Fruit fly (Drosophila melanogaster) whole organism, embryonic: ENCODE data around the gene cnc.

Experiments
- Antp ChIP-seq: fragments of 200-800 bp; sonication (Bioruptor generic); optimal IDR thresholded peaks from 3 replicates; lab custom pipeline; 2016; ENCODE audit warnings: missing biosample characterization, missing genetic modification characterization
- B-H1 ChIP-seq: fragments of 200-800 bp; sonication (Bioruptor generic); IDR thresholded peaks from 3 replicates; pipeline ENCODE4 v1.3.6; 2022; ENCODE audit warnings: missing biosample characterization, missing genetic modification characterization
- CG12071 ChIP-seq: fragments of 200-800 bp; sonication (Bioruptor generic); optimal IDR thresholded peaks from 3 replicates; lab custom pipeline; 2018; ENCODE audit warnings: missing biosample characterization, mild to moderate bottlenecking, missing genetic modification characterization
- CG12155 ChIP-seq: fragments of 200-800 bp; sonication (Bioruptor generic); optimal IDR thresholded peaks from 3 replicates; lab custom pipeline; 2016; ENCODE audit warnings: missing biosample characterization, missing genetic modification characterization
- CG1233 ChIP-seq: fragments of 200-800 bp; sonication (Bioruptor generic); optimal IDR thresholded peaks from 4 replicates; lab custom pipeline; 2018; ENCODE audit warnings: missing biosample characterization, mild to moderate bottlenecking, missing genetic modification characterization
- CG13287 ChIP-seq: fragments of 200-800 bp; sonication (Bioruptor generic); IDR thresholded peaks from 2 replicates; pipeline ENCODE4 v1.3.6; 2022; ENCODE audit warnings: missing biosample characterization, missing genetic modification characterization; ENCODE audit not compliant: partially characterized antibody
- CG15011 ChIP-seq: fragments of 200-800 bp; sonication (Bioruptor generic); optimal IDR thresholded peaks from 3 replicates; lab custom pipeline; 2018; ENCODE audit warnings: missing biosample characterization, mild to moderate bottlenecking, missing genetic modification characterization
- CG2120 ChIP-seq: fragments of 200-800 bp; sonication (Bioruptor generic); optimal IDR thresholded peaks from 3 replicates; lab custom pipeline; 2016; ENCODE audit warnings: missing biosample characterization, missing genetic modification characterization
- CG4282 ChIP-seq: fragments of 200-800 bp; sonication (Bioruptor generic); optimal IDR thresholded peaks from 2 replicates; lab custom pipeline; 2016; ENCODE audit warnings: missing biosample characterization, missing genetic modification characterization
- CG4328 ChIP-seq: fragments of 200-800 bp; sonication (Bioruptor generic); optimal IDR thresholded peaks from 3 replicates; lab custom pipeline; 2017; ENCODE audit warnings: missing biosample characterization, missing genetic modification reagents, missing genetic modification characterization
- CG4360 ChIP-seq: fragments of 200-800 bp; sonication (Bioruptor generic); IDR thresholded peaks from 2 replicates; pipeline ENCODE4 v1.3.6; 2022; ENCODE audit warnings: missing biosample characterization, missing genetic modification characterization
- CG7745 ChIP-seq: fragments of 200-800 bp; sonication (Bioruptor generic); optimal IDR thresholded peaks from 2 replicates; lab custom pipeline; 2018; ENCODE audit warnings: missing biosample characterization, mild to moderate bottlenecking, missing genetic modification characterization, moderate library complexity
- CG7786 ChIP-seq: fragments of 200-800 bp; sonication (Bioruptor generic); optimal IDR thresholded peaks from 2 replicates; lab custom pipeline; 2016; ENCODE audit warnings: missing biosample characterization, missing genetic modification characterization
- CG8388 ChIP-seq: fragments of 200-800 bp; sonication (Bioruptor generic); optimal IDR thresholded peaks from 2 replicates; lab custom pipeline; 2019; ENCODE audit warnings: missing biosample characterization, mild to moderate bottlenecking, missing genetic modification characterization, moderate library complexity
- CG8478 ChIP-seq: fragments of >200 bp; optimal IDR thresholded peaks from 2 replicates; lab custom pipeline; 2018
- CG8944 ChIP-seq: fragments of 200-800 bp; sonication (Bioruptor generic); optimal IDR thresholded peaks from 3 replicates; lab custom pipeline; 2016; ENCODE audit warnings: missing biosample characterization, missing genetic modification characterization
- CG9817 ChIP-seq: fragments of 200-800 bp; sonication (Bioruptor generic); optimal IDR thresholded peaks from 2 replicates; lab custom pipeline; 2018; ENCODE audit warnings: missing biosample characterization, mild to moderate bottlenecking, missing genetic modification characterization, moderate library complexity
- Fer1 ChIP-seq: fragments of 200-800 bp; sonication (Bioruptor generic); optimal IDR thresholded peaks from 2 replicates; lab custom pipeline; 2017; ENCODE audit warnings: missing biosample characterization, mild to moderate bottlenecking, missing genetic modification characterization
- HLH4C ChIP-seq: fragments of 200-800 bp; sonication (Bioruptor generic); IDR thresholded peaks from 3 replicates; pipeline ENCODE4 v1.3.6; 2022; ENCODE audit warnings: missing biosample characterization, missing genetic modification characterization; ENCODE audit not compliant: partially characterized antibody
- HLHmδ ChIP-seq: fragments of 200-800 bp; sonication (Bioruptor generic); optimal IDR thresholded peaks from 2 replicates; lab custom pipeline; 2018; ENCODE audit warnings: missing biosample characterization, mild to moderate bottlenecking, missing genetic modification characterization, moderate library complexity
- Hmx ChIP-seq: fragments of 200-800 bp; sonication (Bioruptor generic); optimal IDR thresholded peaks from 2 replicates; lab custom pipeline; 2016; ENCODE audit warnings: missing biosample characterization, missing genetic modification characterization
- Hr78 ChIP-seq, 2 experiments: fragments of 200-800 bp in 1 of 2; fragments of >200 bp in 1 of 2; sonication (Bioruptor generic) in 1 of 2; optimal IDR thresholded peaks; 2 replicates each; lab custom pipeline; 2017 to 2019; ENCODE audit warnings: missing biosample characterization in 2 of 2, missing genetic modification characterization in 2 of 2, mild to moderate bottlenecking in 1 of 2, moderate library complexity in 1 of 2
- Myb ChIP-seq: fragments of 200-800 bp; sonication (Bioruptor generic); optimal IDR thresholded peaks from 2 replicates; lab custom pipeline; 2016; ENCODE audit warnings: missing biosample characterization, missing genetic modification characterization
- NFAT ChIP-seq: fragments of 200-800 bp; sonication (Bioruptor generic); IDR thresholded peaks from 2 replicates; pipeline ENCODE4 v1.3.6; 2022; ENCODE audit warnings: missing biosample characterization, missing genetic modification characterization
- Oaz ChIP-seq: fragments of 200-800 bp; sonication (Bioruptor generic); IDR thresholded peaks from 2 replicates; pipeline ENCODE4 v1.3.6; 2022; ENCODE audit warnings: missing biosample characterization, missing genetic modification characterization
- Pdp1 ChIP-seq, 2 experiments: fragments of 200-800 bp; sonication (Bioruptor generic); optimal IDR thresholded peaks; 3 replicates each; lab custom pipeline; 2016; ENCODE audit warnings: missing biosample characterization in 2 of 2, missing genetic modification characterization in 2 of 2, mild to moderate bottlenecking in 1 of 2, moderate library complexity in 1 of 2
- Six4 ChIP-seq: fragments of 200-800 bp; sonication (Bioruptor generic); optimal IDR thresholded peaks from 2 replicates; lab custom pipeline; 2016; ENCODE audit warnings: missing biosample characterization, missing genetic modification characterization
- Usf ChIP-seq: fragments of 200-800 bp; sonication (Bioruptor generic); optimal IDR thresholded peaks from 2 replicates; lab custom pipeline; 2017; ENCODE audit warnings: missing genotype, missing biosample characterization, missing genetic modification characterization
- aop ChIP-seq: fragments of 200-800 bp; sonication (Bioruptor generic); IDR thresholded peaks from 2 replicates; pipeline ENCODE4 v1.3.6; 2022; ENCODE audit warnings: missing biosample characterization, missing genetic modification characterization
- ash1 ChIP-seq: fragments of 200-800 bp; sonication (Bioruptor generic); optimal IDR thresholded peaks from 2 replicates; lab custom pipeline; 2018; ENCODE audit warnings: missing biosample characterization, mild to moderate bottlenecking, missing genetic modification characterization
- cato ChIP-seq: fragments of 200-800 bp; sonication (Bioruptor generic); optimal IDR thresholded peaks from 2 replicates; lab custom pipeline; 2016; ENCODE audit warnings: missing biosample characterization, missing genetic modification characterization, borderline replicate concordance
- chinmo ChIP-seq: fragments of 200-800 bp; sonication (Bioruptor generic); IDR thresholded peaks from 4 replicates; pipeline ENCODE4 v1.3.6; 2022; ENCODE audit warnings: missing biosample characterization, missing genetic modification characterization; ENCODE audit not compliant: partially characterized antibody
- dimm ChIP-seq: fragments of 200-800 bp; sonication (Bioruptor generic); IDR thresholded peaks from 2 replicates; pipeline ENCODE4 v1.3.6; 2022; ENCODE audit warnings: missing biosample characterization, missing genetic modification characterization
- fd64A ChIP-seq: fragments of 200-800 bp; sonication (Bioruptor generic); optimal IDR thresholded peaks from 3 replicates; lab custom pipeline; 2018; ENCODE audit warnings: missing biosample characterization, mild to moderate bottlenecking, missing genetic modification characterization
- grn ChIP-seq: fragments of 200-800 bp; sonication (Bioruptor generic); optimal IDR thresholded peaks from 3 replicates; lab custom pipeline; 2017; ENCODE audit warnings: missing biosample characterization, missing genetic modification characterization
- ham ChIP-seq: fragments of 200-800 bp; sonication (Bioruptor generic); IDR thresholded peaks from 2 replicates; pipeline ENCODE4 v1.3.6; 2022; ENCODE audit warnings: missing biosample characterization, missing genetic modification characterization
- hkb ChIP-seq, 2 experiments: fragments of 200-800 bp in 1 of 2; fragments of >200 bp in 1 of 2; sonication (Bioruptor generic) in 1 of 2; IDR thresholded peaks in 1 of 2; optimal IDR thresholded peaks in 1 of 2; 2 replicates each; pipeline versions ENCODE4 v1.3.6 to Lab custom; 2017 to 2022; ENCODE audit warnings: missing biosample characterization in 1 of 2, missing genetic modification characterization in 1 of 2
- ind ChIP-seq: fragments of 200-800 bp; sonication (Bioruptor generic); optimal IDR thresholded peaks from 3 replicates; lab custom pipeline; 2016; ENCODE audit warnings: missing biosample characterization, missing genetic modification characterization
- jumu ChIP-seq: fragments of 200-800 bp; sonication (Bioruptor generic); optimal IDR thresholded peaks from 3 replicates; lab custom pipeline; 2016; ENCODE audit warnings: missing biosample characterization, missing genetic modification characterization
- ken ChIP-seq: fragments of 200-800 bp; sonication (Bioruptor generic); IDR thresholded peaks from 3 replicates; pipeline ENCODE4 v1.3.6; 2022; ENCODE audit warnings: missing biosample characterization, missing genetic modification characterization
- mirr ChIP-seq: fragments of 200-800 bp; sonication (Bioruptor generic); optimal IDR thresholded peaks from 3 replicates; lab custom pipeline; 2018; ENCODE audit warnings: missing biosample characterization, mild to moderate bottlenecking, missing genetic modification characterization
- phol ChIP-seq: fragments of 200-800 bp; sonication (Bioruptor generic); optimal IDR thresholded peaks from 3 replicates; lab custom pipeline; 2018; ENCODE audit warnings: missing biosample characterization, mild to moderate bottlenecking, missing genetic modification characterization, moderate library complexity
- salm ChIP-seq: fragments of 200-800 bp; sonication (Bioruptor generic); optimal IDR thresholded peaks from 2 replicates; lab custom pipeline; 2018; ENCODE audit warnings: missing biosample characterization, mild to moderate bottlenecking, missing genetic modification characterization
- sens ChIP-seq: fragments of 200-800 bp; sonication (Bioruptor generic); peaks from one replicate; lab custom pipeline; 2016; ENCODE audit warnings: missing biosample characterization, missing genetic modification characterization
- sqz ChIP-seq: fragments of 200-800 bp; sonication (Bioruptor generic); optimal IDR thresholded peaks from 3 replicates; lab custom pipeline; 2018; ENCODE audit warnings: missing biosample characterization, mild to moderate bottlenecking, missing genetic modification characterization
- tap ChIP-seq: fragments of 200-800 bp; optimal IDR thresholded peaks from 3 replicates; lab custom pipeline; 2019; ENCODE audit warnings: missing biosample characterization, mild to moderate bottlenecking, missing genetic modification characterization, moderate library complexity

Gene cnc

DNA sequence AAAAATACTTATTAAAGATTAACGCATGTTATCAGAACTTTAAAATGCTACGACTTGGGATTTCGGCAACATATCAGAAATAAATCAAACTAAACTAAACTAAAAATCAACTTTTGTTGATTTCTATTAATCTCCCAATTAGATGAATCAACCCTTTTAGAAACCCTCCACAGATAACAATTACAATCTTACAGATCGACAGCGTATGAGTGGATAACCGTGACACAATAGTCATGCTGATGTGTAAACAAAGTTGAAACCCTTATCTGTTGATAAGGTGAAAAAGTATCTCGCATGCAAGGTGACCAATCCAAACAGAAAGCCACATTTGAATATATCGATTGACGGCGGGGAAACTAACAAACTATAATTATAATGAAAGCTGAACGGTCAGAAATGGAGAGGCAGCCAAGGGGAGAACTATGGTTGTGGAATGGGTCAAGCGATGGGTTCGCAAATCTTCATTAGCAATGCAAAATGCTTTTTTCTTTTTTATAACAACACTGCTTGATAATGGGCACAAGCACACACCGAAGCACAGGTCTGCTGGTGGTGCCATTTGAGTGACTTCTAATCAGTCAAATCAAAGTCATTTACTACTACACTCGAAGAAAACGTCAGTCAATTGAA lies 9.3 kb downstream of the cnc start (continued):
- TF ChIP-seq grn (peak; percentile 91), Six4 (GFP tag; lab: Kevin White, UChicago) (no peak), ash1 (GFP tag; lab: Kevin White, UChicago) (no peak), jumu (GFP tag; lab: Kevin White, UChicago) (no peak), mirr (GFP tag; lab: Kevin White, UChicago) (peak; percentile 3), phol (tag; lab: Kevin White, UChicago) (no peak), NFAT (GFP tag; lab: Robert Waterston, UW) (no peak), CG8478 (lab: Kevin White, UChicago) (no peak), B-H1 (no peak), Oaz (no peak), Pdp1 (GFP tag; optimal IDR thresholded peaks at IDR 0.05; lab: Kevin White, UChicago) (peak in 1 of 2 experiments; percentile 9), sens (GFP tag; lab: Kevin White, UChicago) (peak; percentile 5), HLH4C (GFP tag; lab: Robert Waterston, UW) (no peak), dimm (GFP tag; lab: Robert Waterston, UW) (no peak), Hmx (GFP tag; lab: Kevin White, UChicago) (no peak), fd64A (GFP tag; lab: Kevin White, UChicago) (no peak)

DNA sequence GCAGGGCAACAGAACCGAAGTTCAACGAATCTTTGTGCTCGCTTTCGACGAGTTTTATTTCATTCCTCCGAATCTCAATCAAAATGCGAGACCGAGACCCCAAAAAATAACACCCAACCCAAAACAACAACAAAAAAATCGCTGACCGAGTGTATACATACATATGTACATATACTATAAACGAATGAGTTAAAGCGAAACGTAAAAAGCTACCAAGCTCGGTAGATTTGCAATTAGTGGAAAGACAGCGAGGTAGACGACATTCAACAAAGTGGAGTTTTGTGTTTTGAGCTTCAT lies 11.1 kb downstream of the cnc start:
- 0 out of 4 replicates have a peak, but pooled peaks have one; percentile 21 for TF ChIP-seq chinmo (GFP tag; lab: Robert Waterston, UW)
- TF ChIP-seq Fer1 (GFP tag; lab: Kevin White, UChicago): no peak

DNA sequence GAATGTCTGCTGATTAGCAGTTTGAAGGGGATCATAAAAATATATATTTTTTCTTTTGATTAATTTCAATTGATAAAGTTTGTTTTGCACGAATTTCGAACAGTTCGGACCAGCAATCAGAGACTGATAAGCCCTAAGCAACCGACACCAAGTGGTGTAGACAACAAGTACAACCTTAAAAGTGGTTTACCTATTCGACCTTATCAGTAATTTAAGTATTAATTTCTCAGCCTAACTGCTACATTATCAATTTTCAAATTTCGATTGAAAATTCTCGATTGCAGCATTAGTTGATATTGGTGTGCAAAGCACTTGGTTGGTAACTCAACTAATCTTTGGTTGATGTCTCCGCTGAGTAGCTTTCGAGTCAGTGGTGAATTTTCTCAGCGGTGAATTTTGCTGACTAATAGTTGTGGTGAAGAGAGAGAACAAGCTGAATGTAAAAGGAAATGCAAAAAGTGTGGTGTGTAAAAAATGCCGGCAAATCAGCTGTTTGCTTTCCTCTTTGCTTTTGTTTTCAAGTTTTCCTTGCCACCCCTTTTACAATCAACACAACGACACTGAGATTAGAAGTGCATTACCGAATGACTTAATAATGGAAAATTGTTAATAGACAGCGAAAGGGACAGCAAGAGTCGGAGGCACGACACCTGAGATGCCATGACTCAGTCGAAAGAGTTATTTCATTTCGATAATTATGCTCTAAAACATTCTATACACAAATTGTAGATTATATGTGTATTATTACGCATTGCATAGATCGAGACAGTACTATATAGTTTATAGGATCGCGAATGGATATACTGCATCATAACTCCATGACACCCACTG lies 11.7 kb downstream of the cnc start:
- peak; percentile 57 for TF ChIP-seq CG13287 (GFP tag; lab: Robert Waterston, UW)
- no peak for TF ChIP-seq CG15011 (GFP tag; lab: Kevin White, UChicago)
- TF ChIP-seq CG7745: peak; percentile 94
- TF ChIP-seq CG9817 (tag; lab: Kevin White, UChicago): no peak
- TF ChIP-seq hkb (optimal IDR thresholded peaks at IDR 0.05; lab: Kevin White, UChicago): no peak
- 0 out of 2 replicates have a peak, but pooled peaks have one; percentile 8 for TF ChIP-seq hkb (GFP tag; IDR thresholded peaks at IDR 0.05; lab: Robert Waterston, UW)
- TF ChIP-seq CG12071 (GFP tag; lab: Kevin White, UChicago): no peak
- TF ChIP-seq Antp (GFP tag; lab: Kevin White, UChicago): no peak
- no peak for TF ChIP-seq HLHmδ (GFP tag; lab: Kevin White, UChicago)
- TF ChIP-seq CG8388 (GFP tag; lab: Kevin White, UChicago): no peak
- no peak for TF ChIP-seq tap (tag; lab: Kevin White, UChicago)
- no peak for TF ChIP-seq CG2120 (GFP tag; lab: Kevin White, UChicago)
- TF ChIP-seq CG12155 (GFP tag; lab: Kevin White, UChicago): no peak
- no peak for TF ChIP-seq cato (GFP tag; lab: Kevin White, UChicago)
- no peak for TF ChIP-seq CG4282 (GFP tag; lab: Kevin White, UChicago)
- no peak for TF ChIP-seq CG4328 (GFP tag; lab: Kevin White, UChicago)
- no peak for TF ChIP-seq CG4360
- no peak for TF ChIP-seq CG7786 (GFP tag; lab: Kevin White, UChicago)
- TF ChIP-seq salm: no peak
- TF ChIP-seq CG1233 (GFP tag; lab: Kevin White, UChicago): no peak
- no peak for TF ChIP-seq Usf (GFP tag; lab: Kevin White, UChicago)
- peak; percentile 85 for TF ChIP-seq mirr (GFP tag; lab: Kevin White, UChicago)
- TF ChIP-seq ken (GFP tag; lab: Robert Waterston, UW): no peak
- TF ChIP-seq Myb: peak; percentile 91
- TF ChIP-seq ind (GFP tag; lab: Kevin White, UChicago): no peak
- no peak for TF ChIP-seq CG8944 (GFP tag; lab: Kevin White, UChicago)
- TF ChIP-seq ham (GFP tag; lab: Robert Waterston, UW): no peak
- TF ChIP-seq aop (GFP tag; lab: Robert Waterston, UW): no peak
- TF ChIP-seq Hr78 (GFP tag; optimal IDR thresholded peaks at IDR 0.05; lab: Kevin White, UChicago): no peak
- peak; percentile 95 for TF ChIP-seq sqz (GFP tag; lab: Kevin White, UChicago)
